Worm (Caenorhabditis elegans) whole organism, L4 larva: ENCODE results near the gene snet-1.

Experiments used
- F44E2.7 ChIP-seq: fragments of 200-800 bp; sonication (Bioruptor generic); IDR thresholded peaks from 2 replicates; pipeline ENCODE4 v2.1.2; 2022; ENCODE audit warnings: missing genetic modification characterization, missing compliant biosample characterization
- aha-1 ChIP-seq: fragments of 150-350 bp; peaks from one replicate; lab custom pipeline; 2014; ENCODE audit warnings: missing biosample characterization, missing genetic modification characterization
- hlh-11 ChIP-seq: fragments of 200-800 bp; sonication (Bioruptor generic); optimal IDR thresholded peaks from 2 replicates; lab custom pipeline; 2018; ENCODE audit warnings: mild to moderate bottlenecking, missing genetic modification characterization, missing compliant biosample characterization
- nhr-11 ChIP-seq: fragments of 150-350 bp; optimal IDR thresholded peaks from 2 replicates; lab custom pipeline; 2014; ENCODE audit warnings: missing biosample characterization, missing genetic modification characterization
- unc-130 ChIP-seq: sonication (generic microtip); optimal IDR thresholded peaks from 2 replicates; lab custom pipeline; 2016; ENCODE audit warnings: missing genetic modification reagents, missing genetic modification characterization, missing compliant biosample characterization
- unc-62 ChIP-seq, 3 experiments: fragments of 150-350 bp in 1 of 3; sonication (generic microtip); optimal IDR thresholded peaks in 2 of 3; peaks in 1 of 3; 1 replicate in 1 of 3; 2 replicates in 2 of 3; lab custom pipeline; 2014 to 2017; ENCODE audit warnings: missing biosample characterization in 3 of 3, missing genetic modification characterization in 3 of 3, missing genetic modification reagents in 3 of 3, missing genotype in 1 of 3
- zfp-2 ChIP-seq: sonication (generic microtip); optimal IDR thresholded peaks from 2 replicates; lab custom pipeline; 2016; ENCODE audit warnings: mild to moderate bottlenecking, missing genetic modification characterization, missing compliant biosample characterization

- TF ChIP-seq nhr-11 (tag; lab: Kevin White, UChicago) = no peak
- no peak for TF ChIP-seq aha-1
- no peak for TF ChIP-seq hlh-11 (tag; lab: Kevin White, UChicago)
- no peak for TF ChIP-seq zfp-2 (tag; lab: Kevin White, UChicago)
- no peak for TF ChIP-seq F44E2.7
- TF ChIP-seq unc-62 (GFP tag; optimal IDR thresholded peaks at IDR 0.05 in 1 of 2; lab: Kevin White, UChicago) = no peak
- TF ChIP-seq unc-62 (tag; optimal IDR thresholded peaks at IDR 0.05; lab: Kevin White, UChicago) = no peak
- TF ChIP-seq unc-130 = no peak
Observed at ce11 chrX:3654623-3655022, 14.1 kb downstream of the snet-1 start, which contains the start of gene R11G1.11.
